Worm (Caenorhabditis elegans) whole organism, L1 larva: Measurements from ENCODE around the gene alh-9.

Experiments used
- C04F5.9 ChIP-seq: sonication (generic microtip); optimal IDR thresholded peaks from 2 replicates; lab custom pipeline; 2016; ENCODE audit warnings: missing genetic modification characterization, missing compliant biosample characterization
- C16A3.4 ChIP-seq: fragments of 150-350 bp; optimal IDR thresholded peaks from 2 replicates; lab custom pipeline; 2014; ENCODE audit warnings: missing biosample characterization, missing genetic modification characterization
- Y116A8C.19 ChIP-seq: sonication (generic microtip); optimal IDR thresholded peaks from 2 replicates; lab custom pipeline; 2016; ENCODE audit warnings: missing compliant biosample characterization, missing genetic modification characterization, borderline replicate concordance
- aly-2 ChIP-seq: fragments of 150-350 bp; optimal IDR thresholded peaks from 2 replicates; lab custom pipeline; 2014; ENCODE audit warnings: missing biosample characterization, missing genetic modification characterization
- blmp-1 ChIP-seq: fragments of 150-350 bp; optimal IDR thresholded peaks from 2 replicates; lab custom pipeline; 2014; ENCODE audit warnings: missing biosample characterization, missing genetic modification characterization
- ces-1 ChIP-seq: fragments of 150-350 bp; optimal IDR thresholded peaks from 2 replicates; lab custom pipeline; 2014; ENCODE audit warnings: missing biosample characterization, missing genetic modification reagents, missing genetic modification characterization
- dpl-1 ChIP-seq, 3 experiments: fragments of 150-350 bp in 2 of 3; sonication (generic microtip) in 1 of 3; optimal IDR thresholded peaks; 2 replicates each; lab custom pipeline; 2014 to 2017; ENCODE audit warnings: missing biosample characterization in 3 of 3, missing genetic modification characterization in 3 of 3, missing genetic modification reagents in 3 of 3
- efl-1 ChIP-seq, 4 experiments: fragments of 150-350 bp; optimal IDR thresholded peaks in 3 of 4; peaks in 1 of 4; 1 replicate in 1 of 4; 2 replicates in 3 of 4; lab custom pipeline; 2014; ENCODE audit warnings: missing biosample characterization in 2 of 4, missing genetic modification characterization in 2 of 4, missing genetic modification reagents in 2 of 4
- egl-27 ChIP-seq, 2 experiments: fragments of 150-350 bp in 1 of 2; sonication (generic microtip); optimal IDR thresholded peaks; 3 replicates each; lab custom pipeline; 2017 to 2018; ENCODE audit warnings: missing biosample characterization in 2 of 2, missing genetic modification characterization in 2 of 2, missing genetic modification reagents in 2 of 2
- elt-2 ChIP-seq: sonication (generic microtip); optimal IDR thresholded peaks from 2 replicates; lab custom pipeline; 2016; ENCODE audit warnings: missing genetic modification characterization, mild to moderate bottlenecking, inconsistent platforms, missing compliant biosample characterization, missing genetic modification reagents
- fkh-4 ChIP-seq: sonication (generic microtip); optimal IDR thresholded peaks from 2 replicates; lab custom pipeline; 2016; ENCODE audit warnings: missing compliant biosample characterization, missing genetic modification characterization, borderline replicate concordance
- hlh-4 ChIP-seq: sonication (generic microtip); optimal IDR thresholded peaks from 2 replicates; lab custom pipeline; 2016; ENCODE audit warnings: mild to moderate bottlenecking, missing genetic modification characterization, missing compliant biosample characterization
- lin-14 ChIP-seq: fragments of 200-800 bp; sonication (Bioruptor generic); optimal IDR thresholded peaks from 2 replicates; lab custom pipeline; 2018; ENCODE audit warnings: mild to moderate bottlenecking, missing genetic modification characterization, moderate library complexity, missing compliant biosample characterization
- lin-39 ChIP-seq: fragments of 150-350 bp; optimal IDR thresholded peaks from 2 replicates; lab custom pipeline; 2014; ENCODE audit warnings: missing biosample characterization, missing genetic modification reagents, missing genetic modification characterization
- lsy-2 ChIP-seq, 2 experiments: fragments of 150-350 bp; optimal IDR thresholded peaks; 2 replicates each; lab custom pipeline; 2014; ENCODE audit warnings: missing biosample characterization in 2 of 2, missing genetic modification characterization in 2 of 2
- mef-2 ChIP-seq: fragments of 150-350 bp; optimal IDR thresholded peaks from 2 replicates; lab custom pipeline; 2014; ENCODE audit warnings: missing biosample characterization, missing genetic modification characterization
- mep-1 ChIP-seq: fragments of 150-350 bp; optimal IDR thresholded peaks from 2 replicates; lab custom pipeline; 2014; ENCODE audit warnings: missing biosample characterization, missing genetic modification characterization
- nhr-19 ChIP-seq: fragments of 200-800 bp; sonication (Bioruptor generic); conservative IDR thresholded peaks from 2 replicates; pipeline ENCODE4 v1.3.6; 2022; ENCODE audit warnings: missing genetic modification characterization, missing compliant biosample characterization
- nhr-20 ChIP-seq: sonication (generic microtip); optimal IDR thresholded peaks from 2 replicates; lab custom pipeline; 2016; ENCODE audit warnings: mild to moderate bottlenecking, missing genetic modification characterization, missing compliant biosample characterization
- nhr-237 ChIP-seq: fragments of 150-350 bp; optimal IDR thresholded peaks from 2 replicates; lab custom pipeline; 2014; ENCODE audit warnings: missing biosample characterization, missing genetic modification characterization
- nhr-28 ChIP-seq: fragments of 150-350 bp; optimal IDR thresholded peaks from 2 replicates; lab custom pipeline; 2014; ENCODE audit warnings: missing biosample characterization, missing genetic modification characterization
- nhr-47 ChIP-seq: sonication (generic microtip); optimal IDR thresholded peaks from 2 replicates; lab custom pipeline; 2016; ENCODE audit warnings: mild to moderate bottlenecking, missing genetic modification characterization, moderate library complexity, missing compliant biosample characterization
- nhr-71 ChIP-seq: sonication (generic microtip); optimal IDR thresholded peaks from 2 replicates; lab custom pipeline; 2016; ENCODE audit warnings: mild to moderate bottlenecking, missing genetic modification characterization, moderate library complexity, missing compliant biosample characterization
- nhr-77 ChIP-seq: fragments of 150-350 bp; optimal IDR thresholded peaks from 2 replicates; lab custom pipeline; 2014; ENCODE audit warnings: missing biosample characterization, missing genetic modification characterization
- nhr-84 ChIP-seq: sonication (generic microtip); optimal IDR thresholded peaks from 2 replicates; lab custom pipeline; 2017; ENCODE audit warnings: missing biosample characterization, missing genetic modification characterization
- pax-3 ChIP-seq: fragments of 200-800 bp; sonication (Bioruptor generic); optimal IDR thresholded peaks from 2 replicates; lab custom pipeline; 2018; ENCODE audit warnings: mild to moderate bottlenecking, missing genetic modification characterization, moderate library complexity, missing compliant biosample characterization
- skn-1 ChIP-seq: fragments of 150-350 bp; optimal IDR thresholded peaks from 2 replicates; lab custom pipeline; 2014; ENCODE audit warnings: missing biosample characterization, missing genetic modification characterization
- snpc-4 ChIP-seq: fragments of 150-350 bp; optimal IDR thresholded peaks from 2 replicates; lab custom pipeline; 2014; ENCODE audit warnings: missing biosample characterization, missing genetic modification characterization
- snu-23 ChIP-seq: sonication (generic microtip); optimal IDR thresholded peaks from 2 replicates; lab custom pipeline; 2016; ENCODE audit warnings: missing genetic modification characterization, missing compliant biosample characterization
- sox-4 ChIP-seq: sonication (generic microtip); optimal IDR thresholded peaks from 2 replicates; lab custom pipeline; 2016; ENCODE audit warnings: missing genetic modification characterization, missing compliant biosample characterization
- sptf-1 ChIP-seq: fragments of 150-350 bp; optimal IDR thresholded peaks from 2 replicates; lab custom pipeline; 2014; ENCODE audit warnings: missing biosample characterization, missing genetic modification characterization
- tlp-1 ChIP-seq: fragments of 150-350 bp; optimal IDR thresholded peaks from 2 replicates; lab custom pipeline; 2014; ENCODE audit warnings: missing biosample characterization, missing genetic modification characterization
- unc-130 ChIP-seq: fragments of 150-350 bp; optimal IDR thresholded peaks from 2 replicates; lab custom pipeline; 2017; ENCODE audit warnings: missing biosample characterization, missing genetic modification characterization, inconsistent platforms
- unc-30 ChIP-seq: sonication (generic microtip); optimal IDR thresholded peaks from 2 replicates; lab custom pipeline; 2017; ENCODE audit warnings: missing biosample characterization, missing genetic modification characterization
- vab-15 ChIP-seq: sonication (generic microtip); optimal IDR thresholded peaks from 2 replicates; lab custom pipeline; 2017; ENCODE audit warnings: missing genotype, mild to moderate bottlenecking, missing genetic modification characterization, missing compliant biosample characterization
- ztf-11 ChIP-seq, 2 experiments: sonication (generic microtip); optimal IDR thresholded peaks; 2 replicates each; lab custom pipeline; 2016 to 2017; ENCODE audit warnings: missing genetic modification characterization in 2 of 2, missing biosample characterization in 1 of 2, missing compliant biosample characterization in 1 of 2

The alh-9 gene

DNA sequence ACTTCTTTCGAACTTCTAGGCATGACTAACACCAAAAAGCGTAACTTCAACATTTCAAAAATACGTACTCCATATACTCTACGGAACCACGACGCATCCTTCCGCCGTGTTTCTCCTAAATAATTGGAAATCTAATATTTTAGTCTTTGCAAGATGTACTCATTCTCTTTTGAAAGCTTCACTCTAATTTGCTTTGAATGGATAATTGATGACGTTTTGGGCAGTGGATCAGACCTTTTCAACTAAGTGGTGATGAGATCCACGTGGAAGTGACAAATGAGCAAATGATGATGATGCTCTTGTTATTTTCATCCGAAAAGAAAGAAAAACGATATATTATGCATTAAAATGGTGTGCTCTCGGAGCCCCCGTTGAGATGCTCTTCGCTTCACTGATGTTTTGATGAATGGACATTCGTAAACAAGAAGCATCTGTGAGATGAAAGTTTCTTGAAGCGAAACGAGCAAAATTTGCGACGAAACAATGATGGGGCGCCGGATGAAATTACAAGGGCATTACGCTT lies 31.3 kb upstream of the alh-9 start (continued):
- TF ChIP-seq snpc-4 (tag; lab: Kevin White, UChicago) = no peak
- no peak for TF ChIP-seq lin-39
- no peak for TF ChIP-seq nhr-47 (tag; lab: Kevin White, UChicago)
- no peak for TF ChIP-seq hlh-4 (tag; lab: Kevin White, UChicago)
- no peak for TF ChIP-seq skn-1 (tag; lab: Kevin White, UChicago)
- no peak for TF ChIP-seq tlp-1 (tag; lab: Kevin White, UChicago)
- no peak for TF ChIP-seq unc-30
- no peak for TF ChIP-seq nhr-84 (tag; lab: Kevin White, UChicago)
- no peak for TF ChIP-seq nhr-28 (tag; lab: Kevin White, UChicago)

DNA sequence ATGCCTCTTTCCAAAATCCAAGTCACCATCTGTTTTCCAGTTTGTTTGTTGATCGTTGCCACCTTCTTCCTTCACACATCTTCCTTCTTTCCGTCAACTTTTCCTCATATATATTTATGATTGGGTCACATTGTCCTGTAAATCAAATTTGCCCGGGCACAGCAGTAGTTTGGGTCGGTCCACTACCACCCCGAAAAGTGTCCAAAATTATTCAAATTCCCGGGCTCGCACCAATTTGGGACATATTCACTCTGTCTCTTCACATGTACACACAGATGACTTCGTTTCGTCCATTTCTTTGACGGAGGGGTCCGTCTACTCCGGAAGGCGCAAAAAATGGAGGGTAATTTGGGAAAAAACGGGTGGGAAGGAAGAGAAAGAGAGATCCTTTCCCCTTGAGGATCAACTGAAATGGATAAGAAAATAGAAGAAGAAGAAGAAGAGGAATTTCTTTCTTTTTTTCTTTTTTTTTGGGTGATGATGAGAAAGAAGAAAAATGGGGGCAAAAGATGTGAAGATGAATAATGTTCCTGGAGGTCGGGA lies 28.9 kb upstream of the alh-9 start:
- TF ChIP-seq blmp-1 (tag; lab: Kevin White, UChicago) (no peak), egl-27 (tag; optimal IDR thresholded peaks at IDR 0.05; lab: Kevin White, UChicago) (no peak), nhr-20 (tag; lab: Kevin White, UChicago) (no peak), lin-14 (GFP tag; lab: Kevin White, UChicago) (peak; percentile 82), mep-1 (tag; lab: Kevin White, UChicago) (no peak), lsy-2 (tag; optimal IDR thresholded peaks at IDR 0.05; lab: Kevin White, UChicago) (no peak), fkh-4 (tag; lab: Kevin White, UChicago) (no peak), C04F5.9 (tag; lab: Kevin White, UChicago) (no peak), C16A3.4 (tag; lab: Kevin White, UChicago) (no peak), sptf-1 (tag; lab: Kevin White, UChicago) (no peak), snpc-4 (tag; lab: Kevin White, UChicago) (no peak), unc-130 (no peak), nhr-19 (GFP tag; lab: Robert Waterston, UW) (no peak), nhr-47 (tag; lab: Kevin White, UChicago) (peak; percentile 5), dpl-1 (GFP tag; optimal IDR thresholded peaks at IDR 0.05; lab: Kevin White, UChicago) (peak in 1 of 3 experiments; percentile 20), ces-1 (GFP tag; lab: Kevin White, UChicago) (no peak), nhr-28 (tag; lab: Kevin White, UChicago) (no peak), vab-15 (tag; lab: Kevin White, UChicago) (no peak), elt-2 (tag; lab: Kevin White, UChicago) (no peak), nhr-237 (tag; lab: Kevin White, UChicago) (no peak), nhr-71 (peak; percentile 19)

DNA sequence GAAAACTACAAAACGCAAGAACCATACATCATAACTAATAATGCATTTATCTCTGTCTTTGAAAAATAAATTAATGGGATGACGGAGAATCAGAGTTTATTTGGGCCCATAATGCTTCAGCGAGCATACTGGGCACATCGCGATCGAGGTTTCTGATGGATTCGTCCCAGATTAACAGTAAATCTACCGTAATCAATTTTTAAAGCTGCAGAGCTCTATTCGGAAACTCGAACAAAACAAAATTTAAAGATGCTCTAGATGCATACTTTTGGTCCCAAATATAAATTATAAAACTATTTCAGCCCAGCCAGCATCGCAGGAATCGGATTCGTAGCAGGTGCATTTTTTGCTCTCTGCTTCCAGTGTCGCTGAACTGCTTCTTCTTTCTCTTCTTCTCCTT lies 27.8 kb upstream of the alh-9 start:
- TF ChIP-seq mef-2 (tag; lab: Kevin White, UChicago) (no peak), sox-4 (tag; lab: Kevin White, UChicago) (no peak), nhr-77 (tag; lab: Kevin White, UChicago) (no peak), Y116A8C.19 (tag; lab: Kevin White, UChicago) (no peak), pax-3 (no peak), snu-23 (GFP tag; lab: Kevin White, UChicago) (no peak), ztf-11 (tag; optimal IDR thresholded peaks at IDR 0.05; lab: Kevin White, UChicago) (no peak)
- TF ChIP-seq, all 84 proteins: peak for 0

DNA sequence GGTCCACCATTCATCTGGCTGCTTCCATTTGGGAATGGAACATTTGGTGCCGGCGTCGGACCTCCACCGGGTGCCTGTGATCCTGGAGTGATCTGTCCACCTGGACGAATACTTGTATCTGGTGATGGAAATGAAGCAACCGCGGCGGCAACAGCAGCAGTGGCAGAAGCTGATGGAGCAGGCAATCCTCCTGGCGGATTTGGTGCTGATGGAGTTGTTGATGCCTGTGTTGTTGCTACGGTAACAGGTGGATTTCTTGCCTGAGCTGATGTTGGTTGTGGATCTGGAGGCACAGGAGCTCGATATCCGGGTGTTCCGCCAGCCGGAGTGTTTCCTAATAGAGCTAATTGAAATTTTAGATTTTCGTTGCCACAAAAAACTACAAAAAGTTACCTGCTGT lies 23.4 kb upstream of the alh-9 start:
- TF ChIP-seq aly-2 (tag; lab: Kevin White, UChicago) (no peak), efl-1 (optimal IDR thresholded peaks at IDR 0.05; lab: Kevin White, UChicago) (no peak), efl-1 (GFP tag; optimal IDR thresholded peaks at IDR 0.05 in 1 of 2; lab: Kevin White, UChicago) (peak in 1 of 2 experiments; percentile 75)
